Worm (Caenorhabditis elegans) whole organism, L1 larva: ENCODE data around the gene F26D11.13.

Experiments used
- C16A3.4 ChIP-seq: fragments of 150-350 bp; optimal IDR thresholded peaks from 2 replicates; lab custom pipeline; 2014; ENCODE audit warnings: missing biosample characterization, missing genetic modification characterization
- dpl-1 ChIP-seq, 3 experiments: fragments of 150-350 bp in 2 of 3; sonication (generic microtip) in 1 of 3; optimal IDR thresholded peaks; 2 replicates each; lab custom pipeline; 2014 to 2017; ENCODE audit warnings: missing biosample characterization in 3 of 3, missing genetic modification characterization in 3 of 3, missing genetic modification reagents in 3 of 3
- egl-27 ChIP-seq, 2 experiments: fragments of 150-350 bp in 1 of 2; sonication (generic microtip); optimal IDR thresholded peaks; 3 replicates each; lab custom pipeline; 2017 to 2018; ENCODE audit warnings: missing biosample characterization in 2 of 2, missing genetic modification characterization in 2 of 2, missing genetic modification reagents in 2 of 2
- elt-3 ChIP-seq, 6 experiments: fragments of 150-350 bp in 1 of 6; sonication (generic microtip); optimal IDR thresholded peaks; 2 replicates each; lab custom pipeline; 2017 to 2018; ENCODE audit warnings: missing biosample characterization in 6 of 6, missing genetic modification characterization in 6 of 6, inconsistent platforms in 1 of 6
- lin-35 ChIP-seq, 2 experiments: fragments of 150-350 bp; optimal IDR thresholded peaks; 2 replicates each; lab custom pipeline; 2014; ENCODE audit warnings: missing biosample characterization in 2 of 2, missing genetic modification characterization in 2 of 2, missing genetic modification reagents in 2 of 2
- lir-3 ChIP-seq: sonication (generic microtip); optimal IDR thresholded peaks from 2 replicates; lab custom pipeline; 2016; ENCODE audit warnings: mild to moderate bottlenecking, missing genetic modification characterization, moderate library complexity, missing compliant biosample characterization; ENCODE audit not compliant: poor library complexity
- nhr-237 ChIP-seq: fragments of 150-350 bp; optimal IDR thresholded peaks from 2 replicates; lab custom pipeline; 2014; ENCODE audit warnings: missing biosample characterization, missing genetic modification characterization
- skn-1 ChIP-seq: fragments of 150-350 bp; optimal IDR thresholded peaks from 2 replicates; lab custom pipeline; 2014; ENCODE audit warnings: missing biosample characterization, missing genetic modification characterization
- unc-62 ChIP-seq: fragments of 150-350 bp; optimal IDR thresholded peaks from 2 replicates; lab custom pipeline; 2014; ENCODE audit warnings: missing biosample characterization, missing genetic modification reagents, missing genetic modification characterization
- ztf-4 ChIP-seq: fragments of 150-350 bp; optimal IDR thresholded peaks from 2 replicates; lab custom pipeline; 2014; ENCODE audit warnings: missing biosample characterization, missing genetic modification characterization

DNA sequence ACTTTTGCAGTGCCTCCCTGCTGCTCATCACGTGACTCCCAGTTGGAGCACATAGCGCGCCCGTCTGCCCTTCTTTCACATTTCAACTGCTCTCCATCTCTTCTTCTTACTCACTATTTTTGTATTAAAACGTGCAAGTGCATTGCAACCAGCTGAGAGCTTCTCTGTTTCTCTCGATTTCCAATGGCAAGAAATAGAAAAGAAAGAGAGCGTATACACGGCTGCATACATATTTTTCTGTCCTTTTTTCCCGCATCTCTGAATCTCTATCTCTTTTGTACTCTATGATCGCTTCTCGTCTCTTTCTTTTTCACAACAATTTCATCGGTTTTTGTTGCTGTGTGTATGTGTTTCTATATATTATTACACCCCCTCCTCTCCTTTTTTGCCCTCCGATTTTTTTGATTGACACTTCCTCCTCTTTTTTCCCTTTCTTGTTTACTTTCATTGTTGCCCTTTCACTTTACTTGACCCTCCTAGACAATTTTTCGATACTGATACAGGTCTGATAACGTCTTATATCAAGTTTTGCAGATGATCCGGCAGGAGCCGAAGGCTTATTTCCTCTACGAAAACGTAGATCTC, 46.6 kb upstream of the F26D11.13 start, which contains the start of gene Y97E10AR.1:
- TF ChIP-seq nhr-237 (tag; lab: Kevin White, UChicago) (no peak), egl-27 (tag; optimal IDR thresholded peaks at IDR 0.05; lab: Kevin White, UChicago) (peak in 1 of 2 experiments; percentile 50), lin-35 (GFP tag; optimal IDR thresholded peaks at IDR 0.05; lab: Kevin White, UChicago) (peak; percentile 40 to 64), unc-62 (GFP tag; lab: Kevin White, UChicago) (no peak), skn-1 (tag; lab: Kevin White, UChicago) (peak; percentile 47), elt-3 (tag; optimal IDR thresholded peaks at IDR 0.05; lab: Kevin White, UChicago) (peak in 1 of 6 experiments; percentile 7), ztf-4 (tag; lab: Kevin White, UChicago) (peak; percentile 48), lir-3 (tag; lab: Kevin White, UChicago) (peak; percentile 70), dpl-1 (GFP tag; optimal IDR thresholded peaks at IDR 0.05; lab: Kevin White, UChicago) (peak; percentile 43 to 58 (median 49)), C16A3.4 (tag; lab: Kevin White, UChicago) (peak; percentile 73)
